Worm (Caenorhabditis elegans) whole organism, young adult: ENCODE data around the gene lin-18.

ENCODE experiments used
- B0035.1 ChIP-seq: sonication (generic microtip); optimal IDR thresholded peaks from 2 replicates; lab custom pipeline; 2016; ENCODE audit warnings: missing genetic modification characterization, mild to moderate bottlenecking, missing compliant biosample characterization, missing genotype, missing genetic modification reagents
- C06A6.2 ChIP-seq: fragments of 200-800 bp; sonication (Bioruptor generic); conservative IDR thresholded peaks from 2 replicates; pipeline ENCODE4 v1.3.6; 2022; ENCODE audit warnings: missing genetic modification characterization, missing compliant biosample characterization
- C17E4.6 ChIP-seq: fragments of 200-800 bp; sonication (Bioruptor generic); IDR thresholded peaks from 2 replicates; pipeline ENCODE4 v1.3.6; 2022; ENCODE audit warnings: missing genetic modification reagents, missing genetic modification characterization, missing compliant biosample characterization
- F23B12.7 ChIP-seq: sonication (generic microtip); optimal IDR thresholded peaks from 2 replicates; lab custom pipeline; 2017; ENCODE audit warnings: missing genetic modification characterization, mild to moderate bottlenecking, missing compliant biosample characterization, antibody characterized with exemption, moderate library complexity; ENCODE audit not compliant: insufficient read depth
- F52B5.7 ChIP-seq: sonication (generic microtip); optimal IDR thresholded peaks from 2 replicates; lab custom pipeline; 2016; ENCODE audit warnings: mild to moderate bottlenecking, missing genetic modification characterization, missing compliant biosample characterization
- Y56A3A.18 ChIP-seq: fragments of 200-800 bp; sonication (Bioruptor generic); IDR thresholded peaks from 2 replicates; pipeline ENCODE4 v1.3.6; 2022; ENCODE audit warnings: missing genetic modification reagents, missing genetic modification characterization, missing compliant biosample characterization
- aptf-2 ChIP-seq: fragments of 200-800 bp; sonication (Bioruptor generic); conservative IDR thresholded peaks from 2 replicates; pipeline ENCODE4 v1.3.6; 2022; ENCODE audit warnings: missing genetic modification reagents, missing genetic modification characterization, missing compliant biosample characterization
- aptf-3 ChIP-seq: fragments of 200-800 bp; sonication (Bioruptor generic); IDR thresholded peaks from 2 replicates; pipeline ENCODE4 v1.3.6; 2022; ENCODE audit warnings: missing genetic modification characterization, missing compliant biosample characterization
- atf-7 ChIP-seq: sonication (generic microtip); optimal IDR thresholded peaks from 2 replicates; lab custom pipeline; 2017; ENCODE audit warnings: mild to moderate bottlenecking, missing genetic modification characterization, missing compliant biosample characterization
- athp-1 ChIP-seq: sonication (generic microtip); optimal IDR thresholded peaks from 2 replicates; lab custom pipeline; 2017; ENCODE audit warnings: mild to moderate bottlenecking, missing genetic modification characterization, missing compliant biosample characterization
- attf-3 ChIP-seq: fragments of 200-800 bp; sonication (Bioruptor generic); conservative IDR thresholded peaks from 2 replicates; pipeline ENCODE4 v1.3.6; 2022; ENCODE audit warnings: missing genetic modification reagents, missing genetic modification characterization, missing compliant biosample characterization
- ccch-3 ChIP-seq: fragments of 200-800 bp; sonication (Bioruptor generic); optimal IDR thresholded peaks from 2 replicates; lab custom pipeline; 2018; ENCODE audit warnings: mild to moderate bottlenecking, missing genetic modification characterization, missing compliant biosample characterization
- ceh-100 ChIP-seq: fragments of 200-800 bp; sonication (Bioruptor generic); IDR thresholded peaks from 2 replicates; pipeline ENCODE4 v1.3.6; 2022; ENCODE audit warnings: missing genetic modification reagents, missing genetic modification characterization, missing compliant biosample characterization
- ceh-40 ChIP-seq: fragments of 200-800 bp; sonication (Bioruptor generic); IDR thresholded peaks from 2 replicates; pipeline ENCODE4 v1.3.6; 2022; ENCODE audit warnings: missing genetic modification characterization, missing compliant biosample characterization
- chd-7 ChIP-seq: sonication (generic microtip); optimal IDR thresholded peaks from 2 replicates; lab custom pipeline; 2016; ENCODE audit warnings: mild to moderate bottlenecking, missing genetic modification characterization, moderate library complexity, missing compliant biosample characterization
- dox-1 ChIP-seq: fragments of 200-800 bp; sonication (Bioruptor generic); IDR thresholded peaks from 2 replicates; pipeline ENCODE4 v1.3.6; 2022; ENCODE audit warnings: missing genetic modification reagents, missing genetic modification characterization, missing compliant biosample characterization
- egrh-3 ChIP-seq: fragments of 200-800 bp; sonication (Bioruptor generic); IDR thresholded peaks from 2 replicates; pipeline ENCODE4 v1.3.6; 2022; ENCODE audit warnings: missing genetic modification reagents, missing genetic modification characterization, missing compliant biosample characterization
- gei-17 ChIP-seq: fragments of 200-800 bp; sonication (Bioruptor generic); optimal IDR thresholded peaks from 2 replicates; lab custom pipeline; 2018; ENCODE audit warnings: mild to moderate bottlenecking, missing genetic modification characterization, missing compliant biosample characterization
- hlh-12 ChIP-seq: sonication (generic microtip); optimal IDR thresholded peaks from 2 replicates; lab custom pipeline; 2016; ENCODE audit warnings: missing genetic modification characterization, missing compliant biosample characterization
- lin-54 ChIP-seq: fragments of 200-800 bp; sonication (Bioruptor generic); optimal IDR thresholded peaks from 2 replicates; lab custom pipeline; 2018; ENCODE audit warnings: mild to moderate bottlenecking, missing genetic modification characterization, missing compliant biosample characterization
- lsy-27 ChIP-seq: sonication (generic microtip); optimal IDR thresholded peaks from 2 replicates; lab custom pipeline; 2017; ENCODE audit warnings: missing genetic modification characterization, mild to moderate bottlenecking, missing compliant biosample characterization, antibody characterized with exemption, missing genotype, borderline replicate concordance; ENCODE audit not compliant: insufficient read depth
- madf-3 ChIP-seq: fragments of 200-800 bp; sonication (Bioruptor generic); IDR thresholded peaks from 2 replicates; pipeline ENCODE4 v1.3.6; 2022; ENCODE audit warnings: missing genetic modification reagents, missing genetic modification characterization, missing compliant biosample characterization
- madf-8 ChIP-seq: fragments of 200-800 bp; sonication (Bioruptor generic); conservative IDR thresholded peaks from 2 replicates; pipeline ENCODE4 v1.3.6; 2022; ENCODE audit warnings: missing genetic modification reagents, missing genetic modification characterization, missing compliant biosample characterization
- mcd-1 ChIP-seq: fragments of 200-800 bp; sonication (Bioruptor generic); IDR thresholded peaks from 2 replicates; pipeline ENCODE4 v1.3.6; 2022; ENCODE audit warnings: missing genetic modification reagents, missing genetic modification characterization, missing compliant biosample characterization
- mxl-1 ChIP-seq: sonication (generic microtip); optimal IDR thresholded peaks from 2 replicates; lab custom pipeline; 2016; ENCODE audit warnings: missing genetic modification characterization, missing compliant biosample characterization
- nfya-2 ChIP-seq: fragments of 200-800 bp; sonication (Bioruptor generic); IDR thresholded peaks from 2 replicates; pipeline ENCODE4 v1.3.6; 2022; ENCODE audit warnings: missing genetic modification reagents, missing genetic modification characterization, missing compliant biosample characterization
- nhr-120 ChIP-seq: fragments of 200-800 bp; sonication (Bioruptor generic); IDR thresholded peaks from 2 replicates; pipeline ENCODE4 v1.3.6; 2022; ENCODE audit warnings: missing genetic modification characterization, missing compliant biosample characterization
- nhr-179 ChIP-seq: sonication (generic microtip); optimal IDR thresholded peaks from 2 replicates; lab custom pipeline; 2016; ENCODE audit warnings: mild to moderate bottlenecking, missing genetic modification characterization, missing compliant biosample characterization
- nhr-80 ChIP-seq: sonication (generic microtip); optimal IDR thresholded peaks from 2 replicates; lab custom pipeline; 2016; ENCODE audit warnings: missing genetic modification characterization, missing compliant biosample characterization
- pbrm-1 ChIP-seq: fragments of 200-800 bp; sonication (Bioruptor generic); IDR thresholded peaks from 2 replicates; pipeline ENCODE4 v1.3.6; 2022; ENCODE audit warnings: missing genetic modification reagents, missing genetic modification characterization, missing compliant biosample characterization
- sdz-38 ChIP-seq: sonication (generic microtip); optimal IDR thresholded peaks from 2 replicates; lab custom pipeline; 2016; ENCODE audit warnings: missing genotype, missing genetic modification characterization, missing compliant biosample characterization
- snpc-1.1 ChIP-seq: sonication (generic microtip); optimal IDR thresholded peaks from 2 replicates; lab custom pipeline; 2017; ENCODE audit warnings: missing genetic modification characterization, mild to moderate bottlenecking, missing compliant biosample characterization, antibody characterized with exemption, moderate library complexity, missing genotype, missing genetic modification reagents; ENCODE audit not compliant: insufficient read depth
- snpc-1.3 ChIP-seq: sonication (generic microtip); optimal IDR thresholded peaks from 2 replicates; lab custom pipeline; 2017; ENCODE audit warnings: missing genetic modification characterization, mild to moderate bottlenecking, missing compliant biosample characterization, antibody characterized with exemption, moderate library complexity, missing genotype, missing genetic modification reagents; ENCODE audit not compliant: insufficient read depth
- snpc-4 ChIP-seq, 5 experiments: fragments of 150-350 bp in 1 of 5; sonication (generic microtip) in 4 of 5; optimal IDR thresholded peaks; 2 replicates each; lab custom pipeline; 2014 to 2018; ENCODE audit warnings: missing genetic modification characterization in 5 of 5, missing biosample characterization in 3 of 5, antibody characterized with exemption in 2 of 5, mild to moderate bottlenecking in 2 of 5, missing compliant biosample characterization in 2 of 5, missing genotype in 2 of 5, moderate library complexity in 2 of 5, missing genetic modification reagents in 1 of 5
- unc-130 ChIP-seq: sonication (generic microtip); optimal IDR thresholded peaks from 2 replicates; lab custom pipeline; 2016; ENCODE audit warnings: missing genetic modification reagents, missing genetic modification characterization, missing compliant biosample characterization
- xnd-1 ChIP-seq: sonication (generic microtip); optimal IDR thresholded peaks from 2 replicates; lab custom pipeline; 2016; ENCODE audit warnings: missing genotype, missing genetic modification reagents, missing genetic modification characterization, missing compliant biosample characterization
- ztf-22 ChIP-seq: fragments of 200-800 bp; sonication (Bioruptor generic); optimal IDR thresholded peaks from 2 replicates; lab custom pipeline; 2018; ENCODE audit warnings: mild to moderate bottlenecking, missing genetic modification characterization, moderate library complexity, missing compliant biosample characterization
- ztf-25 ChIP-seq: fragments of 200-800 bp; sonication (Bioruptor generic); IDR thresholded peaks from 2 replicates; pipeline ENCODE4 v1.3.6; 2022; ENCODE audit warnings: missing genetic modification reagents, missing genetic modification characterization, missing compliant biosample characterization
- ztf-3 ChIP-seq: fragments of 200-800 bp; sonication (Bioruptor generic); optimal IDR thresholded peaks from 2 replicates; lab custom pipeline; 2018; ENCODE audit warnings: mild to moderate bottlenecking, missing genetic modification characterization, missing compliant biosample characterization
- ztf-6 ChIP-seq: fragments of 200-800 bp; sonication (Bioruptor generic); IDR thresholded peaks from 2 replicates; pipeline ENCODE4 v1.3.6; 2022; ENCODE audit warnings: missing genetic modification reagents, missing genetic modification characterization, missing compliant biosample characterization

lin-18 gene

ce11 chrX:3932694-3933093, 25.7 kb upstream of the lin-18 start:
- no peak for TF ChIP-seq chd-7 (tag; lab: Kevin White, UChicago)
- TF ChIP-seq mxl-1 (tag; lab: Kevin White, UChicago): no peak
- no peak for TF ChIP-seq nhr-179 (tag; lab: Kevin White, UChicago)
- TF ChIP-seq ceh-100: no peak
- no peak for TF ChIP-seq ztf-22 (GFP tag; lab: Kevin White, UChicago)
- no peak for TF ChIP-seq ccch-3 (GFP tag; lab: Kevin White, UChicago)
- no peak for TF ChIP-seq attf-3 (GFP tag; lab: Robert Waterston, UW)
- TF ChIP-seq ceh-40 (GFP tag; lab: Robert Waterston, UW): no peak
- no peak for TF ChIP-seq ztf-25 (GFP tag; lab: Robert Waterston, UW)
- no peak for TF ChIP-seq lsy-27
- no peak for TF ChIP-seq nfya-2
- TF ChIP-seq nhr-120 (GFP tag; lab: Robert Waterston, UW): no peak
- no peak for TF ChIP-seq F23B12.7 (tag; lab: Kevin White, UChicago)
- TF ChIP-seq atf-7 (tag; lab: Kevin White, UChicago): no peak
- no peak for TF ChIP-seq lin-54
- no peak for TF ChIP-seq sdz-38 (tag; lab: Kevin White, UChicago)
- no peak for TF ChIP-seq madf-8 (GFP tag; lab: Robert Waterston, UW)
- TF ChIP-seq snpc-4 (GFP tag; optimal IDR thresholded peaks at IDR 0.05; lab: Kevin White, UChicago): no peak
- TF ChIP-seq snpc-4 (tag; optimal IDR thresholded peaks at IDR 0.05; lab: Kevin White, UChicago): no peak
- no peak for TF ChIP-seq snpc-1.1

- TF ChIP-seq aptf-3 (GFP tag; lab: Robert Waterston, UW) (no peak), dox-1 (GFP tag; lab: Robert Waterston, UW) (no peak), ztf-6 (no peak), unc-130 (no peak), ceh-100 (no peak), ztf-3 (GFP tag; lab: Kevin White, UChicago) (no peak), nhr-80 (tag; lab: Kevin White, UChicago) (no peak), lin-54 (no peak), Y56A3A.18 (GFP tag; lab: Robert Waterston, UW) (no peak), C06A6.2 (GFP tag; lab: Robert Waterston, UW) (no peak), C17E4.6 (GFP tag; lab: Robert Waterston, UW) (no peak), athp-1 (tag; lab: Kevin White, UChicago) (no peak), gei-17 (GFP tag; lab: Kevin White, UChicago) (no peak), aptf-2 (GFP tag; lab: Robert Waterston, UW) (no peak), pbrm-1 (GFP tag; lab: Robert Waterston, UW) (no peak), F52B5.7 (tag; lab: Kevin White, UChicago) (no peak), madf-3 (GFP tag; lab: Robert Waterston, UW) (no peak)
Observed at ce11 chrX:3937483-3937882, 20.9 kb upstream of the lin-18 start.

DNA sequence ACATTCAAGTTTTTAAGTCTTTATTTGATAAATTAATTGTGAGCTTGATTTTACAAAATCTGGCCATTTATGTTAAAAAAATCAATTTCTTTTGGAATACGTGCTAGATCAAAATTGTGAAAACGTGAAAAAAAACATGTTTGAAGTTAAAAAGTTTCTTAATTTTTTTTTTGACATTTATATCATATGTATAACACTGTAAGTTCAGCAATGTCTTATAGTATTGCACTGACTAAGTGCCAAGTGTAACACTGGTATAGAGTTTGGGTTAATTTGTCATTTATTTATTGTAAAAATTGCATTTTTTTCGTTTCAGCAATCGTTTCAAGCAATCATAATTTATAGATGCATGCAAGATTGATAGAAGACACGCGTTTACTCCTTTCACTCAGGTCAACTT, 20.5 kb upstream of the lin-18 start:
- TF ChIP-seq mcd-1 (GFP tag; lab: Robert Waterston, UW): no peak
- no peak for TF ChIP-seq hlh-12 (tag; lab: Kevin White, UChicago)
- no peak for TF ChIP-seq xnd-1 (tag; lab: Kevin White, UChicago)
- TF ChIP-seq egrh-3: no peak
- no peak for TF ChIP-seq B0035.1 (tag; lab: Kevin White, UChicago)
- no peak for TF ChIP-seq snpc-1.3 (tag; lab: Kevin White, UChicago)
